Fruit fly (Drosophila melanogaster): ENCODE data around the gene Rbf2.
A peak's percentile ranks its signal among the peaks of the same experiment; 100 is the strongest.

DNA sequence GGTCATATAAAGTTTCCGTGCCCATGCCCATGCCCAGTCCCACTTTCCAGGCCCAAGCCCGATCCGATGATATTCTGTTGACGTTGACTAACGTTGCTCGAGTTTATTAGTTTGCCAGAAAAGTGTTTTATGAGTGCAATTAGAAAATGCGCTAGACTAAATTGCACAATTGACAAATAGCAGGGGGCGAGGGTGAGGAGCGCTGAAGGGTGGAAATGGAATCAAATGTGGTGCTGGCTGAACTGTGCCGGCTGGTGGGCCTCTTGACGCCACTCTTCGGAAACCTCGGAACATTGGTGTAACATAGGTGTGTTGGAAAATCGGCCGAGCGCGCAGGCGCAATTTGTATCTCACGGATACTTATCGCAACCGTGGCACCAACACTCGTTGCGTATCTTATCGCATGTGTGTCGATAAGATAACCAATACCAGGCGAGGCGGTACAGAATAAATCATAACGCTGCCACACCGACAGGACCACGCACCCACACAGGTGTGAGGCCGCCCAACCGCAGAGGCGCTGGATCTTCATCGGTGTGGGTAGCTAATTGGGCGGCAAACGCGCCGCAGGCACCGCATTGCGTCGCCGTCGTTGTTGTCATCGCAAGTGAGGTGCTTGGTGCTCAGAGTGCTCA lies 46.6 kb downstream of the Rbf2 start:
- TF ChIP-seq CG14711 (tag; optimal IDR thresholded peaks at IDR 0.05), result peak; percentile 23
- TF ChIP-seq CG1620 (GFP tag; optimal IDR thresholded peaks at IDR 0.05), result no peak
- TF ChIP-seq ovo (GFP tag; optimal IDR thresholded peaks at IDR 0.05), result peak; percentile 57
- TF ChIP-seq bab1 (GFP tag; optimal IDR thresholded peaks at IDR 0.05), result no peak
- no peak for TF ChIP-seq toe (GFP tag; optimal IDR thresholded peaks at IDR 0.05)
- TF ChIP-seq kay (GFP tag; ENCODE audit: borderline replicate concordance), result peak; percentile 91
- peak; percentile 46 for TF ChIP-seq pad (GFP tag; optimal IDR thresholded peaks at IDR 0.05)
- no peak for TF ChIP-seq cnc (optimal IDR thresholded peaks at IDR 0.05)
- peak; percentile 6 for TF ChIP-seq Crg-1 (GFP tag; optimal IDR thresholded peaks at IDR 0.05)
- TF ChIP-seq CG11617 (GFP tag; optimal IDR thresholded peaks at IDR 0.05), result peak; percentile 49

All from whole organism, adult.